Worm (Caenorhabditis elegans) whole organism, L1 larva: ENCODE data around the gene tag-10.
A peak's percentile ranks its signal among the peaks of the same experiment; 100 is the strongest.

ENCODE experiments used
- C16A3.4 ChIP-seq: fragments of 150-350 bp; optimal IDR thresholded peaks from 2 replicates; lab custom pipeline; 2014; ENCODE audit warnings: missing biosample characterization, missing genetic modification characterization
- C34B4.2 ChIP-seq: sonication (generic microtip); optimal IDR thresholded peaks from 2 replicates; lab custom pipeline; 2017; ENCODE audit warnings: mild to moderate bottlenecking, missing genetic modification characterization, missing compliant biosample characterization
- F16B12.6 ChIP-seq: fragments of 150-350 bp; optimal IDR thresholded peaks from 2 replicates; lab custom pipeline; 2014; ENCODE audit warnings: missing biosample characterization, missing genetic modification characterization
- Y116A8C.19 ChIP-seq: sonication (generic microtip); optimal IDR thresholded peaks from 2 replicates; lab custom pipeline; 2016; ENCODE audit warnings: missing compliant biosample characterization, missing genetic modification characterization, borderline replicate concordance
- alr-1 ChIP-seq: fragments of 200-800 bp; sonication (Bioruptor generic); optimal IDR thresholded peaks from 2 replicates; lab custom pipeline; 2018; ENCODE audit warnings: borderline replicate concordance, mild to moderate bottlenecking, missing genetic modification characterization, missing compliant biosample characterization
- aly-2 ChIP-seq: fragments of 150-350 bp; optimal IDR thresholded peaks from 2 replicates; lab custom pipeline; 2014; ENCODE audit warnings: missing biosample characterization, missing genetic modification characterization
- ama-1 ChIP-seq: fragments of 150-350 bp; optimal IDR thresholded peaks from 2 replicates; lab custom pipeline; 2014
- ceh-63 ChIP-seq: fragments of 200-800 bp; sonication (Bioruptor generic); optimal IDR thresholded peaks from 2 replicates; lab custom pipeline; 2018; ENCODE audit warnings: mild to moderate bottlenecking, missing genetic modification characterization, missing compliant biosample characterization
- ceh-82 ChIP-seq, 3 experiments: fragments of 150-350 bp in 1 of 3; sonication (generic microtip) in 2 of 3; optimal IDR thresholded peaks; 2 replicates each; lab custom pipeline; 2014 to 2017; ENCODE audit warnings: missing biosample characterization in 3 of 3, missing genetic modification characterization in 3 of 3
- ceh-88 ChIP-seq: fragments of 200-800 bp; sonication (Bioruptor generic); IDR thresholded peaks from 2 replicates; pipeline ENCODE4 v1.3.6; 2022; ENCODE audit warnings: missing genetic modification characterization, missing compliant biosample characterization
- ceh-90 ChIP-seq: sonication (generic microtip); optimal IDR thresholded peaks from 2 replicates; lab custom pipeline; 2016; ENCODE audit warnings: missing genetic modification characterization, missing compliant biosample characterization
- ces-1 ChIP-seq: fragments of 150-350 bp; optimal IDR thresholded peaks from 2 replicates; lab custom pipeline; 2014; ENCODE audit warnings: missing biosample characterization, missing genetic modification reagents, missing genetic modification characterization
- dpl-1 ChIP-seq, 3 experiments: fragments of 150-350 bp in 2 of 3; sonication (generic microtip) in 1 of 3; optimal IDR thresholded peaks; 2 replicates each; lab custom pipeline; 2014 to 2017; ENCODE audit warnings: missing biosample characterization in 3 of 3, missing genetic modification characterization in 3 of 3, missing genetic modification reagents in 3 of 3
- dsc-1 ChIP-seq: sonication (generic microtip); optimal IDR thresholded peaks from 2 replicates; lab custom pipeline; 2016; ENCODE audit warnings: mild to moderate bottlenecking, missing genetic modification characterization, missing compliant biosample characterization
- efl-3 ChIP-seq: fragments of 200-800 bp; sonication (Bioruptor generic); optimal IDR thresholded peaks from 2 replicates; lab custom pipeline; 2018; ENCODE audit warnings: mild to moderate bottlenecking, missing genetic modification characterization, missing compliant biosample characterization
- egl-13 ChIP-seq: sonication (generic microtip); optimal IDR thresholded peaks from 2 replicates; lab custom pipeline; 2016; ENCODE audit warnings: missing genotype, missing genetic modification reagents, missing genetic modification characterization, missing compliant biosample characterization
- elt-2 ChIP-seq: sonication (generic microtip); optimal IDR thresholded peaks from 2 replicates; lab custom pipeline; 2016; ENCODE audit warnings: missing genetic modification characterization, mild to moderate bottlenecking, inconsistent platforms, missing compliant biosample characterization, missing genetic modification reagents
- fkh-10 ChIP-seq: sonication (generic microtip); optimal IDR thresholded peaks from 2 replicates; lab custom pipeline; 2017; ENCODE audit warnings: missing biosample characterization, missing genetic modification reagents, missing genetic modification characterization
- fos-1 ChIP-seq: fragments of 150-350 bp; optimal IDR thresholded peaks from 2 replicates; lab custom pipeline; 2014; ENCODE audit warnings: missing biosample characterization, missing genetic modification characterization
- grh-1 ChIP-seq: fragments of 200-800 bp; sonication (Bioruptor generic); IDR thresholded peaks from 2 replicates; pipeline ENCODE4 v1.3.6; 2022; ENCODE audit warnings: missing genetic modification reagents, missing genetic modification characterization, missing compliant biosample characterization
- hlh-17 ChIP-seq: fragments of 200-800 bp; sonication (Bioruptor generic); optimal IDR thresholded peaks from 2 replicates; lab custom pipeline; 2018; ENCODE audit warnings: missing genetic modification characterization, mild to moderate bottlenecking, missing compliant biosample characterization, moderate library complexity, borderline replicate concordance
- hlh-4 ChIP-seq: sonication (generic microtip); optimal IDR thresholded peaks from 2 replicates; lab custom pipeline; 2016; ENCODE audit warnings: mild to moderate bottlenecking, missing genetic modification characterization, missing compliant biosample characterization
- hpl-2 ChIP-seq: fragments of 150-350 bp; optimal IDR thresholded peaks from 2 replicates; lab custom pipeline; 2014; ENCODE audit warnings: missing biosample characterization, missing genetic modification reagents, missing genetic modification characterization
- irx-1 ChIP-seq: sonication (generic microtip); optimal IDR thresholded peaks from 2 replicates; lab custom pipeline; 2016; ENCODE audit warnings: missing genetic modification characterization, missing compliant biosample characterization
- isw-1 ChIP-seq: fragments of 200-800 bp; sonication (Bioruptor generic); IDR thresholded peaks from 2 replicates; pipeline ENCODE4 v1.3.6; 2022; ENCODE audit warnings: missing genetic modification characterization, missing compliant biosample characterization
- jun-1 ChIP-seq: fragments of 150-350 bp; optimal IDR thresholded peaks from 2 replicates; lab custom pipeline; 2014; ENCODE audit warnings: missing biosample characterization, missing genetic modification reagents, missing genetic modification characterization
- lin-13 ChIP-seq: fragments of 150-350 bp; optimal IDR thresholded peaks from 2 replicates; lab custom pipeline; 2014; ENCODE audit warnings: missing biosample characterization, missing genetic modification reagents, missing genetic modification characterization
- lin-35 ChIP-seq, 2 experiments: fragments of 150-350 bp; optimal IDR thresholded peaks; 2 replicates each; lab custom pipeline; 2014; ENCODE audit warnings: missing biosample characterization in 2 of 2, missing genetic modification characterization in 2 of 2, missing genetic modification reagents in 2 of 2
- mef-2 ChIP-seq: fragments of 150-350 bp; optimal IDR thresholded peaks from 2 replicates; lab custom pipeline; 2014; ENCODE audit warnings: missing biosample characterization, missing genetic modification characterization
- mep-1 ChIP-seq: fragments of 150-350 bp; optimal IDR thresholded peaks from 2 replicates; lab custom pipeline; 2014; ENCODE audit warnings: missing biosample characterization, missing genetic modification characterization
- nhr-12 ChIP-seq: sonication (generic microtip); optimal IDR thresholded peaks from 2 replicates; lab custom pipeline; 2017; ENCODE audit warnings: missing biosample characterization, missing genetic modification characterization
- nhr-19 ChIP-seq: fragments of 200-800 bp; sonication (Bioruptor generic); conservative IDR thresholded peaks from 2 replicates; pipeline ENCODE4 v1.3.6; 2022; ENCODE audit warnings: missing genetic modification characterization, missing compliant biosample characterization
- nhr-20 ChIP-seq: sonication (generic microtip); optimal IDR thresholded peaks from 2 replicates; lab custom pipeline; 2016; ENCODE audit warnings: mild to moderate bottlenecking, missing genetic modification characterization, missing compliant biosample characterization
- nhr-237 ChIP-seq: fragments of 150-350 bp; optimal IDR thresholded peaks from 2 replicates; lab custom pipeline; 2014; ENCODE audit warnings: missing biosample characterization, missing genetic modification characterization
- nhr-28 ChIP-seq: fragments of 150-350 bp; optimal IDR thresholded peaks from 2 replicates; lab custom pipeline; 2014; ENCODE audit warnings: missing biosample characterization, missing genetic modification characterization
- nhr-47 ChIP-seq: sonication (generic microtip); optimal IDR thresholded peaks from 2 replicates; lab custom pipeline; 2016; ENCODE audit warnings: mild to moderate bottlenecking, missing genetic modification characterization, moderate library complexity, missing compliant biosample characterization
- nhr-71 ChIP-seq: sonication (generic microtip); optimal IDR thresholded peaks from 2 replicates; lab custom pipeline; 2016; ENCODE audit warnings: mild to moderate bottlenecking, missing genetic modification characterization, moderate library complexity, missing compliant biosample characterization
- nhr-76 ChIP-seq: sonication (generic microtip); optimal IDR thresholded peaks from 2 replicates; lab custom pipeline; 2017; ENCODE audit warnings: missing biosample characterization, missing genetic modification characterization
- nhr-77 ChIP-seq: fragments of 150-350 bp; optimal IDR thresholded peaks from 2 replicates; lab custom pipeline; 2014; ENCODE audit warnings: missing biosample characterization, missing genetic modification characterization
- nhr-85 ChIP-seq: sonication (generic microtip); peaks from one replicate; lab custom pipeline; 2016; ENCODE audit warnings: missing genetic modification characterization, inconsistent platforms, missing compliant biosample characterization
- nhr-90 ChIP-seq: sonication (generic microtip); optimal IDR thresholded peaks from 2 replicates; lab custom pipeline; 2016; ENCODE audit warnings: mild to moderate bottlenecking, missing genetic modification characterization, missing compliant biosample characterization; ENCODE audit not compliant: poor library complexity
- pag-3 ChIP-seq: sonication (generic microtip); optimal IDR thresholded peaks from 2 replicates; lab custom pipeline; 2017; ENCODE audit warnings: missing genetic modification characterization, mild to moderate bottlenecking, missing compliant biosample characterization, antibody characterized with exemption, borderline replicate concordance; ENCODE audit not compliant: insufficient read depth
- pax-3 ChIP-seq: fragments of 200-800 bp; sonication (Bioruptor generic); optimal IDR thresholded peaks from 2 replicates; lab custom pipeline; 2018; ENCODE audit warnings: mild to moderate bottlenecking, missing genetic modification characterization, moderate library complexity, missing compliant biosample characterization
- pqm-1 ChIP-seq: sonication (generic microtip); optimal IDR thresholded peaks from 3 replicates; lab custom pipeline; 2017; ENCODE audit warnings: missing biosample characterization, missing genetic modification characterization
- rnt-1 ChIP-seq: sonication (generic microtip); optimal IDR thresholded peaks from 2 replicates; lab custom pipeline; 2016; ENCODE audit warnings: mild to moderate bottlenecking, missing genetic modification characterization, moderate library complexity, missing compliant biosample characterization
- snpc-4 ChIP-seq: fragments of 150-350 bp; optimal IDR thresholded peaks from 2 replicates; lab custom pipeline; 2014; ENCODE audit warnings: missing biosample characterization, missing genetic modification characterization
- swsn-7 ChIP-seq: sonication (generic microtip); optimal IDR thresholded peaks from 2 replicates; lab custom pipeline; 2016; ENCODE audit warnings: missing genetic modification characterization, missing compliant biosample characterization
- tbx-2 ChIP-seq: sonication (generic microtip); optimal IDR thresholded peaks from 2 replicates; lab custom pipeline; 2016; ENCODE audit warnings: missing genetic modification characterization, missing compliant biosample characterization
- unc-62 ChIP-seq: fragments of 150-350 bp; optimal IDR thresholded peaks from 2 replicates; lab custom pipeline; 2014; ENCODE audit warnings: missing biosample characterization, missing genetic modification reagents, missing genetic modification characterization
- unc-86 ChIP-seq: sonication (generic microtip); optimal IDR thresholded peaks from 2 replicates; lab custom pipeline; 2016; ENCODE audit warnings: missing genetic modification characterization, missing compliant biosample characterization
- unc-98 ChIP-seq: fragments of 200-800 bp; sonication (Bioruptor generic); IDR thresholded peaks from 2 replicates; pipeline ENCODE4 v1.3.6; 2022; ENCODE audit warnings: missing genetic modification characterization, missing compliant biosample characterization
- xbp-1 ChIP-seq: sonication (generic microtip); optimal IDR thresholded peaks from 2 replicates; lab custom pipeline; 2016; ENCODE audit warnings: missing genetic modification characterization, missing compliant biosample characterization
- zip-4 ChIP-seq: fragments of 200-800 bp; sonication (Bioruptor generic); optimal IDR thresholded peaks from 2 replicates; lab custom pipeline; 2018; ENCODE audit warnings: mild to moderate bottlenecking, missing genetic modification characterization, moderate library complexity, missing compliant biosample characterization

The tag-10 gene

ce11 chrII:13668844-13669441 lies 36.6 kb downstream of the tag-10 start, which contains the start of gene C31C9.7:
C31C9.7 (plus strand) TSS chrII:13669104.
- TF ChIP-seq nhr-71 (tag; lab: Kevin White, UChicago) (peak; percentile 36), nhr-19 (GFP tag; lab: Robert Waterston, UW) (peak; percentile 25), elt-2 (tag; lab: Kevin White, UChicago) (peak; percentile 43), hlh-17 (GFP tag; lab: Kevin White, UChicago) (no peak), ama-1 (lab: Kevin White, UChicago) (peak; percentile 78), irx-1 (tag; lab: Kevin White, UChicago) (no peak), nhr-237 (no peak), C16A3.4 (tag; lab: Kevin White, UChicago) (no peak), alr-1 (no peak), unc-98 (GFP tag; lab: Robert Waterston, UW) (no peak), fkh-10 (no peak), efl-3 (GFP tag; lab: Kevin White, UChicago) (no peak), pag-3 (tag; lab: Kevin White, UChicago) (no peak), nhr-77 (tag; lab: Kevin White, UChicago) (no peak), nhr-12 (tag; lab: Kevin White, UChicago) (no peak), nhr-47 (peak; percentile 8), mef-2 (tag; lab: Kevin White, UChicago) (no peak), C34B4.2 (tag; lab: Kevin White, UChicago) (no peak), tbx-2 (peak; percentile 20), grh-1 (GFP tag; lab: Robert Waterston, UW) (no peak), ceh-82 (tag; optimal IDR thresholded peaks at IDR 0.05; lab: Kevin White, UChicago) (no peak), rnt-1 (tag; lab: Kevin White, UChicago) (no peak), isw-1 (no peak), zip-4 (no peak), fos-1 (tag; lab: Kevin White, UChicago) (no peak), nhr-28 (no peak), ces-1 (GFP tag; lab: Kevin White, UChicago) (no peak), dpl-1 (GFP tag; optimal IDR thresholded peaks at IDR 0.05; lab: Kevin White, UChicago) (no peak), nhr-90 (tag; lab: Kevin White, UChicago) (peak; percentile 29), lin-35 (GFP tag; optimal IDR thresholded peaks at IDR 0.05; lab: Kevin White, UChicago) (peak in 1 of 2 experiments; percentile 19), nhr-76 (no peak), ceh-90 (tag; lab: Kevin White, UChicago) (no peak), unc-86 (tag; lab: Kevin White, UChicago) (no peak), pax-3 (tag; lab: Kevin White, UChicago) (no peak), nhr-20 (peak; percentile 30), pqm-1 (no peak), xbp-1 (no peak), ceh-63 (no peak), hpl-2 (GFP tag; lab: Kevin White, UChicago) (no peak), swsn-7 (tag; lab: Kevin White, UChicago) (no peak), Y116A8C.19 (tag; lab: Kevin White, UChicago) (no peak), F16B12.6 (tag; lab: Kevin White, UChicago) (no peak), mep-1 (tag; lab: Kevin White, UChicago) (no peak), snpc-4 (tag; lab: Kevin White, UChicago) (no peak), lin-13 (GFP tag; lab: Kevin White, UChicago) (no peak), unc-62 (GFP tag; lab: Kevin White, UChicago) (no peak), ceh-88 (GFP tag; lab: Robert Waterston, UW) (no peak), aly-2 (tag; lab: Kevin White, UChicago) (no peak), jun-1 (tag; lab: Kevin White, UChicago) (no peak), nhr-85 (tag; lab: Kevin White, UChicago) (peak; percentile 55), hlh-4 (tag; lab: Kevin White, UChicago) (no peak), dsc-1 (tag; lab: Kevin White, UChicago) (no peak), egl-13 (tag; lab: Kevin White, UChicago) (no peak)
